Fruit fly (Drosophila melanogaster) S2 (cell line): Measurements from ENCODE around the gene nAChRalpha7.

Source experiments
- CG8478 ChIP-seq: fragments of >200 bp; optimal IDR thresholded peaks from 2 replicates; lab custom pipeline; 2018
- CTCF ChIP-seq, 2 experiments: fragments of >200 bp; optimal IDR thresholded peaks; 2 replicates each; lab custom pipeline; 2018

- no peak for TF ChIP-seq CG8478 (lab: Kevin White, UChicago)
- no peak for TF ChIP-seq CTCF (optimal IDR thresholded peaks at IDR 0.05; lab: Kevin White, UChicago)
Observed at dm6 chrX:19364034-19364433, 15.8 kb upstream of the nAChRalpha7 start.
